Worm (Caenorhabditis elegans) whole organism, L4/young adult: ENCODE results near the gene T08D10.4.

Experiments
- W03F9.2 ChIP-seq: fragments of 150-350 bp; optimal IDR thresholded peaks from 2 replicates; lab custom pipeline; 2014; ENCODE audit warnings: missing biosample characterization, missing genetic modification characterization
- dao-5 ChIP-seq: sonication (generic microtip); optimal IDR thresholded peaks from 2 replicates; lab custom pipeline; 2016; ENCODE audit warnings: missing genotype, missing genetic modification characterization, moderate library complexity, missing compliant biosample characterization
- him-1 ChIP-seq: sonication (generic microtip); optimal IDR thresholded peaks from 2 replicates; lab custom pipeline; 2016; ENCODE audit warnings: missing genotype, missing genetic modification reagents, missing genetic modification characterization, missing compliant biosample characterization

- peak; percentile 99 for TF ChIP-seq him-1 (tag; lab: Kevin White, UChicago)
- TF ChIP-seq dao-5 (tag; lab: Kevin White, UChicago), result peak; percentile 93
- peak; percentile 97 for TF ChIP-seq W03F9.2 (tag; lab: Kevin White, UChicago)
These were observed 15.7 kb downstream of the T08D10.4 start for ce11 chrX:11937343-11937935.
